Fruit fly (Drosophila melanogaster): ENCODE results near the gene Pde9.
A peak's percentile ranks its signal among the peaks of the same experiment; 100 is the strongest.

Gene Pde9

DNA sequence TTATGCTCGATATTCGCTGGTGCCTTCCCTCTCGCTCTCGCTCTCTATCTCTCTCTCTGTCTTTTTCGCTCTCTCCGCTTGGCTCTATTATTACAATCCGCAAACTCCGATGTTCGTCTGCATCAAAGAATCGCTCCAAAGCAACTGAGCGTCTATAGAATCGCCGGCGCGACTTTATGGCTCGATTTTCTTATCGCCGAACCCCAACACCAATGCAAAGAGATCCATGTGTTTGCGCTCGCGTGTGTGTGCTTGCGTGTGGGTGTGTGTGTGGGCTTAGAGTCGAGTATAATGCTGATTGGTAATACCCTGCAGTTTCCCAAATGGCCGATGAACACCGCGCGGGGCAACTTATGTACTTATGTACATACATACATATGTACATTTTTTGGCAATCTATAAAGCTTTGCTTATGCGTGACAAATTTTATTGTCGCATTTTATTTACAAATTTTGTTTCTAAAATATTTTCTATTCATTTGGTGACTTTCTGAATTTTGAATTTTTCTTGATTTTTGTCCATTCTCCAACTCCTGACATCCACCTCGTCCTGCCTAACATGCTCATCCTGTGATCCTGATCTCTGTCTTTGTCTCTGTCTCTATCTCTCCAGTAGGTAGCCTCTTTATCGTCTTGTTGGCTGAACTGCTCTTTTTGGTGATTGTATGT is 136.5 kb downstream of the Pde9 start, which contains the start of gene Paics:
TSS of gene Paics (minus strand) at position 152 of the 668 bp plus-strand sequence.
- peak in 1 of 2 experiments; percentile 80 for TF ChIP-seq foxo (GFP tag; optimal IDR thresholded peaks at IDR 0.05)
- TF ChIP-seq Hnf4 (GFP tag; optimal IDR thresholded peaks at IDR 0.05), result no peak
- no peak for TF ChIP-seq dl (GFP tag; optimal IDR thresholded peaks at IDR 0.05; ENCODE audit: insufficient read depth in 1 of 2, partially characterized antibody in 2 of 2)
- no peak for TF ChIP-seq Abd-B (GFP tag; optimal IDR thresholded peaks at IDR 0.05)
- no peak for TF ChIP-seq N (GFP tag; optimal IDR thresholded peaks at IDR 0.05)
- peak; percentile 25 for TF ChIP-seq pan (optimal IDR thresholded peaks at IDR 0.05)
- TF ChIP-seq psq (GFP tag; optimal IDR thresholded peaks at IDR 0.05), result peak; percentile 68
- no peak for TF ChIP-seq brk (GFP tag; optimal IDR thresholded peaks at IDR 0.05)
- TF ChIP-seq jim (GFP tag; optimal IDR thresholded peaks at IDR 0.05), result no peak
- no peak for TF ChIP-seq Dfd (GFP tag; optimal IDR thresholded peaks at IDR 0.05)
- TF ChIP-seq Sp1 (GFP tag; optimal IDR thresholded peaks at IDR 0.05), result peak; percentile 64
- TF ChIP-seq Vsx2 (GFP tag; optimal IDR thresholded peaks at IDR 0.05; ENCODE audit: partially characterized antibody), result no peak
- TF ChIP-seq woc (GFP tag; optimal IDR thresholded peaks at IDR 0.05), result peak; percentile 80
- no peak for TF ChIP-seq Rel (GFP tag; optimal IDR thresholded peaks at IDR 0.05)
- peak; percentile 9 for TF ChIP-seq Rel (tag; optimal IDR thresholded peaks at IDR 0.05)
- no peak for TF ChIP-seq Jra (GFP tag; optimal IDR thresholded peaks at IDR 0.05)
- no peak for TF ChIP-seq CG9705 (GFP tag; optimal IDR thresholded peaks at IDR 0.05)
- peak; percentile 43 for TF ChIP-seq dmrt93B (GFP tag; optimal IDR thresholded peaks at IDR 0.05)
- TF ChIP-seq usp (GFP tag; optimal IDR thresholded peaks at IDR 0.05), result no peak
- no peak for TF ChIP-seq Hr83 (GFP tag; optimal IDR thresholded peaks at IDR 0.05; ENCODE audit: poor library complexity, severe bottlenecking)
- no peak for TF ChIP-seq sv (GFP tag; optimal IDR thresholded peaks at IDR 0.05)
- peak; percentile 82 for TF ChIP-seq fru (GFP tag; optimal IDR thresholded peaks at IDR 0.05)
- TF ChIP-seq Mio (GFP tag; optimal IDR thresholded peaks at IDR 0.05), result no peak
- TF ChIP-seq sage (GFP tag; optimal IDR thresholded peaks at IDR 0.05), result no peak
- TF ChIP-seq tai (GFP tag; optimal IDR thresholded peaks at IDR 0.05), result no peak
- TF ChIP-seq CG32264 (GFP tag; optimal IDR thresholded peaks at IDR 0.05), result no peak
- TF ChIP-seq GATAd (GFP tag; optimal IDR thresholded peaks at IDR 0.05), result peak; percentile 26
- peak; percentile 49 for TF ChIP-seq br (GFP tag; optimal IDR thresholded peaks at IDR 0.05)
- no peak for TF ChIP-seq CrebA (GFP tag; optimal IDR thresholded peaks at IDR 0.05; ENCODE audit: borderline replicate concordance)
- peak; percentile 64 for TF ChIP-seq HLH106 (tag; optimal IDR thresholded peaks at IDR 0.05)
- TF ChIP-seq lola (GFP tag; optimal IDR thresholded peaks at IDR 0.05), result no peak
- TF ChIP-seq ey (GFP tag; optimal IDR thresholded peaks at IDR 0.05), result peak; percentile 43
- no peak for TF ChIP-seq dsf (GFP tag; optimal IDR thresholded peaks at IDR 0.05; ENCODE audit: borderline replicate concordance)
- no peak for TF ChIP-seq Dif (GFP tag; optimal IDR thresholded peaks at IDR 0.05; ENCODE audit: partially characterized antibody)
- TF ChIP-seq rgr (GFP tag; optimal IDR thresholded peaks at IDR 0.05), result peak; percentile 22
- peak; percentile 61 for TF ChIP-seq h (GFP tag; optimal IDR thresholded peaks at IDR 0.05)
- TF ChIP-seq OdsH (GFP tag; optimal IDR thresholded peaks at IDR 0.05), result peak; percentile 35
- no peak for TF ChIP-seq Hr78 (GFP tag; optimal IDR thresholded peaks at IDR 0.05)
- no peak for TF ChIP-seq Myc (optimal IDR thresholded peaks at IDR 0.05)

DNA sequence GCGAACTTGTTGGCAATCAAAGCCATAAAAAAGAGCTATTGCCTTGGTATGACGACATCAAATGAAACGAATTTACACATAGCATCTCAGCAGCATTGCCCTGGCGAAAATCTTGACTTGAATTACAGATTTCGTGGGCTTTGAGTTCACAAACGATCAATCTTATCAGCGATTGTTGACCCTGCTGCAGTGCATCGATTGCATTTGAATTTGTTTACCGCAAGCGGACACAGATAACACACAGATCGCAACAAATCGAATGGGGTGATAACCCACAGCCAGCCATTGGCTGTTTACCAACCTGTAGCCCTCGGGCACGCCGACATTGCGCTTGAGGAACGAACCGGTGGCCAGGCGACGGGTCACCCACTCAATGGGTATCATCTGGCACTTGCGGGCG is 138.0 kb downstream of the Pde9 start:
- no peak for TF ChIP-seq dsf (GFP tag; optimal IDR thresholded peaks at IDR 0.05; ENCODE audit: borderline replicate concordance)
- TF ChIP-seq woc (GFP tag; optimal IDR thresholded peaks at IDR 0.05), result no peak
- no peak for TF ChIP-seq usp (GFP tag; optimal IDR thresholded peaks at IDR 0.05)
- TF ChIP-seq psq (GFP tag; optimal IDR thresholded peaks at IDR 0.05), result no peak
- no peak for TF ChIP-seq fru (GFP tag; optimal IDR thresholded peaks at IDR 0.05)
- TF ChIP-seq lola (GFP tag; optimal IDR thresholded peaks at IDR 0.05), result no peak
- no peak for TF ChIP-seq pan (optimal IDR thresholded peaks at IDR 0.05)
- no peak for TF ChIP-seq Vsx2 (GFP tag; optimal IDR thresholded peaks at IDR 0.05; ENCODE audit: partially characterized antibody)
- TF ChIP-seq dl (GFP tag; optimal IDR thresholded peaks at IDR 0.05; ENCODE audit: insufficient read depth in 1 of 2, partially characterized antibody in 2 of 2), result no peak
- TF ChIP-seq CG32264 (GFP tag; optimal IDR thresholded peaks at IDR 0.05), result no peak
- TF ChIP-seq tai (GFP tag; optimal IDR thresholded peaks at IDR 0.05), result no peak
- TF ChIP-seq CG9705 (GFP tag; optimal IDR thresholded peaks at IDR 0.05), result no peak
- TF ChIP-seq sage (GFP tag; optimal IDR thresholded peaks at IDR 0.05), result no peak
- no peak for TF ChIP-seq Hr83 (GFP tag; optimal IDR thresholded peaks at IDR 0.05; ENCODE audit: poor library complexity, severe bottlenecking)
- TF ChIP-seq N (GFP tag; optimal IDR thresholded peaks at IDR 0.05), result no peak
- TF ChIP-seq Dfd (GFP tag; optimal IDR thresholded peaks at IDR 0.05), result no peak
- no peak for TF ChIP-seq HLH106 (tag; optimal IDR thresholded peaks at IDR 0.05)
